Worm (Caenorhabditis elegans) whole organism, early embryonic: ENCODE measurements around the gene F13A7.14.

ENCODE experiments used
- ceh-13 ChIP-seq: fragments of 200-800 bp; sonication (Bioruptor generic); optimal IDR thresholded peaks from 2 replicates; lab custom pipeline; 2018; ENCODE audit warnings: mild to moderate bottlenecking, missing genetic modification characterization, missing compliant biosample characterization
- ceh-36 ChIP-seq: sonication (generic microtip); optimal IDR thresholded peaks from 2 replicates; lab custom pipeline; 2016; ENCODE audit warnings: missing genetic modification characterization, inconsistent platforms, missing compliant biosample characterization
- pes-1 ChIP-seq: fragments of 200-800 bp; sonication (Bioruptor generic); IDR thresholded peaks from 2 replicates; pipeline ENCODE4 v1.3.6; 2022; ENCODE audit warnings: missing genetic modification reagents, missing genetic modification characterization, missing compliant biosample characterization
- tbx-11 ChIP-seq: fragments of 200-800 bp; sonication (Bioruptor generic); IDR thresholded peaks from 2 replicates; pipeline ENCODE4 v1.3.6; 2022; ENCODE audit warnings: missing genetic modification characterization, missing compliant biosample characterization

DNA sequence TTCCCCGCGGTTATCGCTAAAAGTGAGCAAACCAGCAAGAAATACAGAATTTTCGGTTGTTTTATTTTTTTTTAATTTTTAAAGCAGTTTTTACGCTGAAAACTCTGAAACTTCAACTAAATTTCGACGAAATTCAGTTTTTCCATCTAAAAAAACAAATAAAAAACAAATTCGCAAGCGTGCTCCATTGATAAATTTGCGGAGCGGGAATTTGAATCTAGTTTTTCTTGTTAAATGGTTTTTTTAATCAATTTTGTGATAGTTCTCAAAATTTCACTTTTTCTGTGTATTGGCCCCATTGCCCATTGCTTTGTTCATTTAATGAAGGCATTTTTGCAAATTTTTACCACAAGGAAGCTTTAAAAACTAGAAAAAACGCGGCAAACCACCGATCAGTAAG, 44.9 kb upstream of the F13A7.14 start:
- TF ChIP-seq ceh-13 (GFP tag; lab: Kevin White, UChicago): no peak
- TF ChIP-seq ceh-36 (tag; lab: Kevin White, UChicago): no peak
- no peak for TF ChIP-seq pes-1 (GFP tag; lab: Robert Waterston, UW)
- no peak for TF ChIP-seq tbx-11 (GFP tag; lab: Robert Waterston, UW)
